Worm (Caenorhabditis elegans) whole organism, L1 larva: ENCODE measurements around the gene fnip-2.

Experiments used
- ama-1 ChIP-seq: fragments of 150-350 bp; optimal IDR thresholded peaks from 2 replicates; lab custom pipeline; 2014
- blmp-1 ChIP-seq: fragments of 150-350 bp; optimal IDR thresholded peaks from 2 replicates; lab custom pipeline; 2014; ENCODE audit warnings: missing biosample characterization, missing genetic modification characterization
- ceh-82 ChIP-seq, 3 experiments: fragments of 150-350 bp in 1 of 3; sonication (generic microtip) in 2 of 3; optimal IDR thresholded peaks; 2 replicates each; lab custom pipeline; 2014 to 2017; ENCODE audit warnings: missing biosample characterization in 3 of 3, missing genetic modification characterization in 3 of 3
- fos-1 ChIP-seq: fragments of 150-350 bp; optimal IDR thresholded peaks from 2 replicates; lab custom pipeline; 2014; ENCODE audit warnings: missing biosample characterization, missing genetic modification characterization
- hlh-17 ChIP-seq: fragments of 200-800 bp; sonication (Bioruptor generic); optimal IDR thresholded peaks from 2 replicates; lab custom pipeline; 2018; ENCODE audit warnings: missing genetic modification characterization, mild to moderate bottlenecking, missing compliant biosample characterization, moderate library complexity, borderline replicate concordance
- nhr-11 ChIP-seq: fragments of 150-350 bp; optimal IDR thresholded peaks from 2 replicates; lab custom pipeline; 2014; ENCODE audit warnings: missing biosample characterization, missing genetic modification characterization
- nhr-12 ChIP-seq: sonication (generic microtip); optimal IDR thresholded peaks from 2 replicates; lab custom pipeline; 2017; ENCODE audit warnings: missing biosample characterization, missing genetic modification characterization
- nhr-237 ChIP-seq: fragments of 150-350 bp; optimal IDR thresholded peaks from 2 replicates; lab custom pipeline; 2014; ENCODE audit warnings: missing biosample characterization, missing genetic modification characterization
- nhr-90 ChIP-seq: sonication (generic microtip); optimal IDR thresholded peaks from 2 replicates; lab custom pipeline; 2016; ENCODE audit warnings: mild to moderate bottlenecking, missing genetic modification characterization, missing compliant biosample characterization; ENCODE audit not compliant: poor library complexity
- skn-1 ChIP-seq: fragments of 150-350 bp; optimal IDR thresholded peaks from 2 replicates; lab custom pipeline; 2014; ENCODE audit warnings: missing biosample characterization, missing genetic modification characterization
- snpc-4 ChIP-seq: fragments of 150-350 bp; optimal IDR thresholded peaks from 2 replicates; lab custom pipeline; 2014; ENCODE audit warnings: missing biosample characterization, missing genetic modification characterization
- snu-23 ChIP-seq: sonication (generic microtip); optimal IDR thresholded peaks from 2 replicates; lab custom pipeline; 2016; ENCODE audit warnings: missing genetic modification characterization, missing compliant biosample characterization
- zag-1 ChIP-seq: fragments of 150-350 bp; optimal IDR thresholded peaks from 2 replicates; lab custom pipeline; 2014; ENCODE audit warnings: missing biosample characterization, missing genetic modification characterization
- zip-4 ChIP-seq: fragments of 200-800 bp; sonication (Bioruptor generic); optimal IDR thresholded peaks from 2 replicates; lab custom pipeline; 2018; ENCODE audit warnings: mild to moderate bottlenecking, missing genetic modification characterization, moderate library complexity, missing compliant biosample characterization

DNA sequence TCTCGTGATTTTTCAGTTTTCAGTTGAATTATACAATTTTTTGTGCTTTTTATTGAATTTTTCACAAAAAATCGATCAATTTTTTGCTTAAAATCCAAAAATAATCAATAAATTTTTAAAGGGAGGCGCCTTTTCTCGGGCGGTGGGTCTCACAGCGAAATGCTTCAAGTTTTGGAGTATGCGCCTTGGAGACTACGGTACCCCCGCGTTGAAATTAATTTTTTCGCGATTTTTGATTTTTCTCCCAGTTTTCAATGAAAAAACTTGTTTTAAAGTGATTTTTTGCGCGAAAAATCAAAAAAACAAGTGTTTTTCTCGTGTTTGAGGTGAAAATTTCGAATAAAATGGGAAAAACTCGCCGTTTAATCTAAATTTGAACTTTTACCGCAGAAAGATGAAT lies 516 bp downstream of the fnip-2 start:
- TF ChIP-seq snpc-4 (tag; lab: Kevin White, UChicago) (no peak), nhr-237 (no peak), nhr-12 (no peak), fos-1 (tag; lab: Kevin White, UChicago) (no peak), snu-23 (GFP tag; lab: Kevin White, UChicago) (no peak), ceh-82 (tag; optimal IDR thresholded peaks at IDR 0.05; lab: Kevin White, UChicago) (no peak), zip-4 (no peak), blmp-1 (no peak), nhr-11 (no peak), zag-1 (tag; lab: Kevin White, UChicago) (no peak), nhr-90 (no peak), hlh-17 (GFP tag; lab: Kevin White, UChicago) (no peak), ama-1 (lab: Kevin White, UChicago) (no peak), skn-1 (tag; lab: Kevin White, UChicago) (no peak)
